Worm (Caenorhabditis elegans): ENCODE data around the gene btb-7.

DNA sequence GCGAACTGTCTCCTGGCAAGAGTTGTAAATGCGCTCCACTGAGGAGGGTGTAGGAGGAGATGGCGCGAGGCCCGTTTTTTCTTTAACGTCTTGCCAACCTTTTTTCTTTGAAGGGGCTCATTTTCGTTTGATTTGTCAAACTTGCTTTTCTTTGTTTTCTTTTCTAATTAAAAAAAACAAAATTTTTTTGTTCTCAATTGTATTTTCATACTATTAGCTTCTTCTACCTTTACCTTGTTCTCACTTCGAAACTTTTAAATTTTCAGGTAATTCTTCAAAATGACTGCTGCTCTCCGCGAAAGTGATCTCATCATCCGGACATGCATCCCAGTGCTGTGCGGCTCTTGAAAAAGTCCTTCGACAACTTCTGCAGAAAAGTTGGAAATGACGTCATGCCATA lies 3.1 kb upstream of the btb-7 start, which contains the start of gene fbxa-184:
- TF ChIP-seq him-1 (tag; optimal IDR thresholded peaks at IDR 0.05) (no peak), W03F9.2 (tag; optimal IDR thresholded peaks at IDR 0.05) (no peak), dao-5 (tag; optimal IDR thresholded peaks at IDR 0.05) (no peak)

Measured in whole organism, L4/young adult.